Worm (Caenorhabditis elegans) whole organism, L3 larva: ENCODE results near the gene T26A5.2.
A peak's percentile ranks its signal among the peaks of the same experiment; 100 is the strongest.

Experiments used
- R02D3.7 ChIP-seq: fragments of 150-350 bp; optimal IDR thresholded peaks from 2 replicates; lab custom pipeline; 2014; ENCODE audit warnings: missing biosample characterization, missing genetic modification characterization
- ZK546.5 ChIP-seq: sonication (generic microtip); optimal IDR thresholded peaks from 2 replicates; lab custom pipeline; 2017; ENCODE audit warnings: missing biosample characterization, missing genetic modification characterization
- aly-2 ChIP-seq: fragments of 150-350 bp; optimal IDR thresholded peaks from 2 replicates; lab custom pipeline; 2014; ENCODE audit warnings: missing biosample characterization, missing genetic modification characterization
- ama-1 ChIP-seq: fragments of 150-350 bp; optimal IDR thresholded peaks from 2 replicates; lab custom pipeline; 2018
- ceh-16 ChIP-seq: sonication (generic microtip); optimal IDR thresholded peaks from 2 replicates; lab custom pipeline; 2017; ENCODE audit warnings: missing biosample characterization, missing genetic modification characterization
- ceh-28 ChIP-seq: fragments of 150-350 bp; optimal IDR thresholded peaks from 2 replicates; lab custom pipeline; 2014; ENCODE audit warnings: missing biosample characterization, missing genetic modification reagents, missing genetic modification characterization
- ceh-82 ChIP-seq: fragments of 150-350 bp; optimal IDR thresholded peaks from 2 replicates; lab custom pipeline; 2014; ENCODE audit warnings: missing biosample characterization, missing genetic modification characterization
- ceh-9 ChIP-seq: sonication (generic microtip); optimal IDR thresholded peaks from 2 replicates; lab custom pipeline; 2018; ENCODE audit warnings: missing biosample characterization, missing genetic modification characterization
- daf-12 ChIP-seq: fragments of 150-350 bp; optimal IDR thresholded peaks from 2 replicates; lab custom pipeline; 2014; ENCODE audit warnings: missing biosample characterization, missing genetic modification reagents, missing genetic modification characterization
- egl-27 ChIP-seq: sonication (generic microtip); optimal IDR thresholded peaks from 4 replicates; lab custom pipeline; 2017; ENCODE audit warnings: missing biosample characterization, missing genetic modification reagents, missing genetic modification characterization
- elt-1 ChIP-seq: fragments of 150-350 bp; optimal IDR thresholded peaks from 2 replicates; lab custom pipeline; 2014; ENCODE audit warnings: missing biosample characterization, missing genetic modification characterization
- elt-2 ChIP-seq: sonication (generic microtip); optimal IDR thresholded peaks from 2 replicates; lab custom pipeline; 2016; ENCODE audit warnings: missing genetic modification reagents, mild to moderate bottlenecking, missing genetic modification characterization, missing compliant biosample characterization
- elt-3 ChIP-seq, 3 experiments: fragments of 150-350 bp in 1 of 3; sonication (generic microtip) in 2 of 3; optimal IDR thresholded peaks; 2 replicates in 2 of 3; 4 replicates in 1 of 3; lab custom pipeline; 2014 to 2017; ENCODE audit warnings: missing biosample characterization in 3 of 3, missing genetic modification characterization in 3 of 3
- eor-1 ChIP-seq, 2 experiments: fragments of 150-350 bp; optimal IDR thresholded peaks; 2 replicates each; lab custom pipeline; 2014 to 2018; ENCODE audit warnings: missing biosample characterization in 2 of 2, missing genetic modification characterization in 2 of 2
- fkh-10 ChIP-seq: sonication (generic microtip); optimal IDR thresholded peaks from 2 replicates; lab custom pipeline; 2017; ENCODE audit warnings: missing biosample characterization, missing genetic modification reagents, missing genetic modification characterization
- fkh-2 ChIP-seq: fragments of 150-350 bp; optimal IDR thresholded peaks from 2 replicates; lab custom pipeline; 2014; ENCODE audit warnings: missing biosample characterization, missing genetic modification reagents, missing genetic modification characterization
- fos-1 ChIP-seq: fragments of 150-350 bp; optimal IDR thresholded peaks from 2 replicates; lab custom pipeline; 2014; ENCODE audit warnings: missing biosample characterization, missing genetic modification characterization
- hmg-11 ChIP-seq: sonication (generic microtip); optimal IDR thresholded peaks from 2 replicates; lab custom pipeline; 2016; ENCODE audit warnings: missing genetic modification characterization, missing compliant biosample characterization
- jun-1 ChIP-seq: fragments of 150-350 bp; optimal IDR thresholded peaks from 2 replicates; lab custom pipeline; 2014; ENCODE audit warnings: missing biosample characterization, missing genetic modification reagents, missing genetic modification characterization
- lin-15B ChIP-seq: fragments of 150-350 bp; optimal IDR thresholded peaks from 2 replicates; lab custom pipeline; 2014; ENCODE audit warnings: missing biosample characterization, missing genetic modification characterization
- lin-39 ChIP-seq: fragments of 150-350 bp; optimal IDR thresholded peaks from 2 replicates; lab custom pipeline; 2018; ENCODE audit warnings: missing biosample characterization, missing genetic modification reagents, missing genetic modification characterization
- lsy-12 ChIP-seq: sonication (generic microtip); optimal IDR thresholded peaks from 2 replicates; lab custom pipeline; 2016; ENCODE audit warnings: mild to moderate bottlenecking, missing genetic modification characterization, missing compliant biosample characterization
- mdl-1 ChIP-seq: fragments of 150-350 bp; optimal IDR thresholded peaks from 2 replicates; lab custom pipeline; 2014; ENCODE audit warnings: missing biosample characterization, missing genetic modification characterization
- mml-1 ChIP-seq: fragments of 150-350 bp; sonication (generic microtip); optimal IDR thresholded peaks from 3 replicates; lab custom pipeline; 2014; ENCODE audit warnings: missing biosample characterization, missing genetic modification characterization
- nfya-1 ChIP-seq: sonication (generic microtip); optimal IDR thresholded peaks from 2 replicates; lab custom pipeline; 2017; ENCODE audit warnings: missing genetic modification characterization, mild to moderate bottlenecking, missing compliant biosample characterization, antibody characterized with exemption, moderate library complexity; ENCODE audit not compliant: insufficient read depth
- nhr-11 ChIP-seq: fragments of 150-350 bp; optimal IDR thresholded peaks from 2 replicates; lab custom pipeline; 2014; ENCODE audit warnings: missing biosample characterization, missing genetic modification characterization
- nhr-12 ChIP-seq: fragments of 150-350 bp; optimal IDR thresholded peaks from 2 replicates; lab custom pipeline; 2014; ENCODE audit warnings: missing biosample characterization, missing genetic modification characterization
- nhr-23 ChIP-seq: fragments of 150-350 bp; optimal IDR thresholded peaks from 2 replicates; lab custom pipeline; 2014; ENCODE audit warnings: missing biosample characterization, missing genetic modification reagents, missing genetic modification characterization
- nhr-237 ChIP-seq: fragments of 150-350 bp; optimal IDR thresholded peaks from 2 replicates; lab custom pipeline; 2014; ENCODE audit warnings: missing biosample characterization, missing genetic modification characterization
- nhr-25 ChIP-seq: sonication (generic microtip); optimal IDR thresholded peaks from 2 replicates; lab custom pipeline; 2017; ENCODE audit warnings: missing biosample characterization, missing genetic modification characterization
- nhr-28 ChIP-seq: fragments of 150-350 bp; optimal IDR thresholded peaks from 2 replicates; lab custom pipeline; 2014; ENCODE audit warnings: missing biosample characterization, missing genetic modification characterization
- nhr-43 ChIP-seq: sonication (generic microtip); optimal IDR thresholded peaks from 2 replicates; lab custom pipeline; 2016; ENCODE audit warnings: mild to moderate bottlenecking, missing genetic modification characterization, missing compliant biosample characterization; ENCODE audit not compliant: poor library complexity, severe bottlenecking
- nhr-67 ChIP-seq: fragments of 150-350 bp; optimal IDR thresholded peaks from 2 replicates; lab custom pipeline; 2014; ENCODE audit warnings: missing biosample characterization, missing genetic modification characterization
- nhr-77 ChIP-seq: fragments of 150-350 bp; optimal IDR thresholded peaks from 2 replicates; lab custom pipeline; 2014; ENCODE audit warnings: missing biosample characterization, missing genetic modification characterization
- pha-4 ChIP-seq: fragments of 150-350 bp; optimal IDR thresholded peaks from 2 replicates; lab custom pipeline; 2014; ENCODE audit warnings: missing biosample characterization, missing genetic modification reagents, missing genetic modification characterization
- pqm-1 ChIP-seq: fragments of 150-350 bp; optimal IDR thresholded peaks from 2 replicates; lab custom pipeline; 2017; ENCODE audit warnings: missing biosample characterization, missing genetic modification characterization, inconsistent platforms
- skn-1 ChIP-seq: fragments of 150-350 bp; optimal IDR thresholded peaks from 2 replicates; lab custom pipeline; 2014; ENCODE audit warnings: missing biosample characterization, missing genetic modification characterization
- snpc-4 ChIP-seq: fragments of 150-350 bp; optimal IDR thresholded peaks from 2 replicates; lab custom pipeline; 2014; ENCODE audit warnings: missing biosample characterization, missing genetic modification characterization
- unc-39 ChIP-seq: sonication (generic microtip); optimal IDR thresholded peaks from 4 replicates; lab custom pipeline; 2017; ENCODE audit warnings: missing biosample characterization, missing genetic modification characterization
- unc-62 ChIP-seq: fragments of 150-350 bp; sonication (generic microtip); optimal IDR thresholded peaks from 4 replicates; lab custom pipeline; 2014; ENCODE audit warnings: missing biosample characterization, missing genetic modification reagents, missing genetic modification characterization
- zag-1 ChIP-seq: fragments of 150-350 bp; optimal IDR thresholded peaks from 2 replicates; lab custom pipeline; 2014; ENCODE audit warnings: missing biosample characterization, missing genetic modification characterization
- ztf-11 ChIP-seq: fragments of 150-350 bp; optimal IDR thresholded peaks from 2 replicates; lab custom pipeline; 2014; ENCODE audit warnings: missing biosample characterization, missing genetic modification characterization
- ztf-4 ChIP-seq: fragments of 150-350 bp; optimal IDR thresholded peaks from 2 replicates; lab custom pipeline; 2014; ENCODE audit warnings: missing biosample characterization, missing genetic modification characterization

Gene T26A5.2

DNA sequence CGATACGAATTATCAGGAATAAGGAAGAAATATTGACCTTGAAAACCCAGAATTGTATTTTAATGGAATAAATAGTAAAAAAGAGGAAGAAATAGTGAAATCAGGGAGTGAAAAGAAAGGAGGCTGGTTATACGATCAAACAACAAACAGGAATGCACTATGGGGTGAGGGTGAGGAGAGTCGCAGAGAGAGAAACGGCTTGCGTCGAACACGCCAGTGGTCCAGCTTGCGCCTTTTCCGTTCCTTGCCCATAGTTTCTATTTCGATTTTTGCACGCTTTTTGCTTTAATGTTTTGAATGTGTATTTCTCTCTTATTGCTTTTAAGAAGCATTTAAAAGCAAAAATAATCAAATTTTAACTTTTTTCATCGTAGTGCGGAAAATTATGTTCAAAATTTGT lies 13.4 kb upstream of the T26A5.2 start (continued):
- no peak for TF ChIP-seq ztf-4
- TF ChIP-seq ZK546.5 (tag; lab: Kevin White, UChicago): no peak
- peak; percentile 73 for TF ChIP-seq nhr-43
- no peak for TF ChIP-seq aly-2 (tag; lab: Kevin White, UChicago)
- peak; percentile 0 for TF ChIP-seq mdl-1 (tag; lab: Kevin White, UChicago)
- peak; percentile 61 for TF ChIP-seq elt-2 (tag; lab: Kevin White, UChicago)
- TF ChIP-seq fos-1 (tag; lab: Kevin White, UChicago): no peak
- TF ChIP-seq nhr-25 (tag; lab: Kevin White, UChicago): peak; percentile 87
- peak; percentile 84 for TF ChIP-seq lin-15B (tag; lab: Kevin White, UChicago)
- TF ChIP-seq unc-62: no peak
- peak; percentile 84 for TF ChIP-seq pha-4

DNA sequence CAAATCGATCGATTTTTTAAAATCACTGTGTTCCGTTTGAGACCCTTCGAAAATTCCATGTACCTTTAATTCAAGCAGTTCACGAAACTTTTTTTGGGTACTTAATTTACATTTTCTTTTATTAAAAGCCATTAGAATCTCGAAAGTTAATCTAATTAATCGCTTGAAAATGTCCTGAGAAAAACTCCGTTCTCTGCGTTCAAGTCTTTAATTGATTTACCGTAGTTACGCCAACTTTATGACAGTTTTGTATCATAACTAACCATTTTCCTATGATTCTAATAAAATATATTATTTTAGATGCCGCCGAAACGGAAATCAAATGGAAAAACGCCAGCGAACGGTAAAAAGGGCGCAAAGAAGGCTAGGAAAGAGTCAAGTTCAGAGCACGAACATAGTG lies 12.9 kb upstream of the T26A5.2 start, which contains the start of gene jhdm-1:
TSS of gene jhdm-1 (plus strand) at position 301 of the 400 bp plus-strand sequence.
- TF ChIP-seq jun-1 (tag; lab: Kevin White, UChicago) (no peak), eor-1 (tag; optimal IDR thresholded peaks at IDR 0.05; lab: Kevin White, UChicago) (no peak), nhr-11 (tag; lab: Kevin White, UChicago) (no peak), mml-1 (tag; lab: Kevin White, UChicago) (no peak), ZK546.5 (tag; lab: Kevin White, UChicago) (no peak), ztf-11 (tag; lab: Kevin White, UChicago) (no peak), unc-39 (tag; lab: Kevin White, UChicago) (no peak)

ce11 chrIII:6459820-6460219 lies 7.3 kb upstream of the T26A5.2 start, which contains the start of gene algn-1:
Gene algn-1 (plus strand): TSS chrIII:6460120.
- TF ChIP-seq egl-27 (tag; lab: Kevin White, UChicago) (no peak), zag-1 (tag; lab: Kevin White, UChicago) (no peak), eor-1 (tag; optimal IDR thresholded peaks at IDR 0.05; lab: Kevin White, UChicago) (no peak), lin-15B (tag; lab: Kevin White, UChicago) (no peak), ceh-82 (no peak)

- TF ChIP-seq elt-1 (tag; lab: Kevin White, UChicago) (no peak), nhr-11 (tag; lab: Kevin White, UChicago) (no peak), skn-1 (no peak), fos-1 (tag; lab: Kevin White, UChicago) (no peak), ama-1 (lab: Kevin White, UChicago) (peak; percentile 96), fkh-10 (GFP tag; lab: Kevin White, UChicago) (no peak), daf-12 (no peak), ceh-9 (tag; lab: Kevin White, UChicago) (no peak), eor-1 (tag; optimal IDR thresholded peaks at IDR 0.05; lab: Kevin White, UChicago) (no peak), nhr-67 (no peak), ceh-16 (no peak), unc-39 (tag; lab: Kevin White, UChicago) (no peak), mdl-1 (tag; lab: Kevin White, UChicago) (no peak), hmg-11 (tag; lab: Kevin White, UChicago) (no peak), nhr-12 (tag; lab: Kevin White, UChicago) (no peak), pqm-1 (tag; lab: Kevin White, UChicago) (no peak), pha-4 (no peak), nhr-43 (peak; percentile 40), nhr-237 (no peak), fkh-2 (no peak), nhr-28 (tag; lab: Kevin White, UChicago) (no peak), nhr-23 (tag; lab: Kevin White, UChicago) (no peak), ceh-28 (tag; lab: Kevin White, UChicago) (no peak), elt-3 (tag; optimal IDR thresholded peaks at IDR 0.05; lab: Kevin White, UChicago) (no peak), jun-1 (tag; lab: Kevin White, UChicago) (no peak), nfya-1 (tag; lab: Kevin White, UChicago) (peak; percentile 10), ztf-11 (tag; lab: Kevin White, UChicago) (no peak), ztf-4 (no peak), elt-2 (tag; lab: Kevin White, UChicago) (peak; percentile 20), zag-1 (tag; lab: Kevin White, UChicago) (no peak), ZK546.5 (tag; lab: Kevin White, UChicago) (no peak), nhr-77 (tag; lab: Kevin White, UChicago) (no peak), ceh-82 (no peak), snpc-4 (no peak), lin-15B (tag; lab: Kevin White, UChicago) (no peak), R02D3.7 (tag; lab: Kevin White, UChicago) (no peak), lsy-12 (tag; lab: Kevin White, UChicago) (peak; percentile 30), lin-39 (no peak)
These were observed 4.5 kb upstream of the T26A5.2 start, which contains the start of gene T26A5.8 for ce11 chrIII:6462610-6463009. Gene T26A5.8 (minus strand): TSS chrIII:6462856.
